Fruit fly (Drosophila melanogaster): ENCODE measurements around the gene CG13875.

The CG13875 gene

dm6 chr3L:178913-179488 lies 722 bp upstream of the CG13875 start, which contains the start of gene Vdup1:
Gene Vdup1 (minus strand): TSS chr3L:178963.
- TF ChIP-seq CG8478 (optimal IDR thresholded peaks at IDR 0.05) = no peak
- no peak for TF ChIP-seq CTCF (optimal IDR thresholded peaks at IDR 0.05)

DNA sequence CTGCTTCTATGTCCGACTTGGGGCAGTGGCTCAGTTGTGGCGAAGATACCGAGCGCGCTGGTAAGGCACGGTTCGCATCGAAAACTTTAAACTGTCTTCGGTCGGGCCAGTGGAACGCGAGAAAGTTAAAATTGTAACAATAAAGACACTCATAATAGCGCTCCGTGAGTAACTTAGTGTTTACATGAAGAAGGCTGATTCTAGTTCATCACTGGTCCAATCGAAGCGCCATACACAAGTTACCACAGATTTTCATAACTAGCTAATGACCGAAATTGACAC lies 480 bp downstream of the CG13875 start:
- TF ChIP-seq CTCF (optimal IDR thresholded peaks at IDR 0.05) = no peak
- TF ChIP-seq CG8478 (optimal IDR thresholded peaks at IDR 0.05) = no peak

DNA sequence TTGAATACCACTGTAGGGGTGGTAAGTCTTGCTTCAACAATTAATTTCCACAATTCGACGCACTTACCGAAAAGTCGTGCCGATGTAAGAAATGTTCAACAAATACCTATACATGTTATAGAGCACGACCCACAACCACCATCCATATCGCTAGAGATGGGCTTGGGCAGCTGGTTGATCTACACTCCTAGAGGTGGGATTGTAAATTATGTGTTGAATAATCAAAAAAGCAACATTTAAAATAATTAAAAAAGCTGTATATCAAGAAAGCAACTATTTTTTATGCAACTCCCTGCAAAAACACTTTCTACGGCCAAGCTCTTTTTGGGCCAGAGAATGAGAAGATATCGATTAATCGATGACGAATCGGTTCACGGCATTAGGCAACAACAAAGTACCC lies 4.5 kb downstream of the CG13875 start, which contains the start of the genes CG34140, Mkp and Mtch:
Gene CG34140, minus strand, starts transcription at position 174 of the 400 bp plus-strand sequence.
Gene Mkp, minus strand, starts transcription at position 290 of the 400 bp plus-strand sequence.
Gene Mtch, plus strand, starts transcription at position 376 of the 400 bp plus-strand sequence.
- TF ChIP-seq CTCF (optimal IDR thresholded peaks at IDR 0.05) (no peak), CG8478 (optimal IDR thresholded peaks at IDR 0.05) (no peak)

DNA sequence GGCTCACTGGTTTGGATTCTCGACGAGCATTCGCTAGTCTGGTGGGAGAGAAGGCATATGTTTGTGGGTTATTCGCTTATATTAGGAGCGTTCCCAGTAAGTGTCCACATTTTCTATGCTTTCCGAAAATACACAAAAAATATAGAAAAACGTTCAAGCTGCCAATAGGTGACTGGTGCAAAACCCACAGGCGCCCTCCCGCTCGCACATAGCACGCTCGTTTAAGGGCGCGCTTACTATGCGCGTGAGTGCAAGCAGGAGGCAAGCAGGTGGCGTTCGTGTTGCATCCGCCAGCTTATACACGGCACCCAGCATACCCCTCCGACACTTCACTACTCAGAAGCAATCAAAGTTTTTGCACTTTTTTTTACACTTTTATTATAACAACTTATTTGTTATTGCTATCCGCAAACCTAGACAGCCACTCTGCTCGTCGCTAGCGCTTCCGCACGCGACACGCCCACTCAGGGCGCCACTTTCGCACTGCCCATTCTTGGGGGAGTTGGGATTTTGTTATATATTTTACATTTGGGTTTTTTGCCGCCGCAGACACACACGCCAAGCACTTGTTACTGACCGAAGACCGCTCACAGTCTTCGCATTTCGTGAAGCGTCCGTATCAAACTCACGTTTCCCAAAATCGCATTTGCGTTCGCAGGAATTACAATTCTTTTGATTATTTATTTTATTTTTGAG lies 19.5 kb downstream of the CG13875 start:
- TF ChIP-seq CG8478 (optimal IDR thresholded peaks at IDR 0.05) = no peak
- peak; percentile 8 to 30 for TF ChIP-seq CTCF (optimal IDR thresholded peaks at IDR 0.05)

DNA sequence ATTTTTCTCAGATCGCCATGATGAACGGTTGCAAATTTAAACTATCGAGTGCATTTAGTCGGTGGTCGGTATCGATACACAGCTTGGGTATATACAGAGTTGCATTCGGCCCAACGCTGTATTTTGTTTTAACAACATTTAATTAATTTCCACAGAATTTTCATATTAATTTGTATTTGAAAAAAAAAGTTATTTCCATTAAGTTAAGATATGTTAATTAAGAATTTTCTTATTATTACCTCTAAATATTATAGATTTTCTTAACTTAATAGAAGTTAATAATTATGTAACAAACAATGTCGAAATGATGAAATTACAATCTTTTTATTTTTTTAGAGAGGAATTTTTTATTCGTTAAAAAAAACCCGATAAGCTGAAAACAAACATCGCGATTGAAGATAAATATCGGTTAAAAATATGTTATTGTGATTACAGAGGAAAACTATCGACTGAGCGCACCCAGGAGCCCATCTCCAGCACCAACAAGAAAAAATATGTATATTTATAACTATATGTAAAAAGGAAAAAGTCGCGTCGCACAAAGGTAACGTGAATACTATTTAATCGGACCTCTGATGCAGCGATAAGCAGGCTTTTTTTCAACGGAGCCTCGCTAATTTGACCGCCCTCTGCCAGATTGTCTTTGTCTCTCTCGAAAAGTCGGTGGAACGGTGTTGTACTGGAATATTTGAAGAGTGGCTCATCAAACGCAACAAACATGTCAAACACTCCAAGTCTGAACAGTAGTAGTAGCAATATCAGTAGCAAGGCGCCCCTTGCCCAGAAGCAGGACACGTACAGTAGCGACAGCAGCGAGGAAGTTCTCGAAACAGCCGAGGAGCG lies 20.3 kb downstream of the CG13875 start, which contains the start of the genes rno and mri:
Gene rno, minus strand, starts transcription at position 9 of the 843 bp plus-strand sequence.
Gene mri, plus strand, starts transcription at position 421 of the 843 bp plus-strand sequence.
- no peak for TF ChIP-seq CG8478 (optimal IDR thresholded peaks at IDR 0.05)
- TF ChIP-seq CTCF (optimal IDR thresholded peaks at IDR 0.05) = no peak

DNA sequence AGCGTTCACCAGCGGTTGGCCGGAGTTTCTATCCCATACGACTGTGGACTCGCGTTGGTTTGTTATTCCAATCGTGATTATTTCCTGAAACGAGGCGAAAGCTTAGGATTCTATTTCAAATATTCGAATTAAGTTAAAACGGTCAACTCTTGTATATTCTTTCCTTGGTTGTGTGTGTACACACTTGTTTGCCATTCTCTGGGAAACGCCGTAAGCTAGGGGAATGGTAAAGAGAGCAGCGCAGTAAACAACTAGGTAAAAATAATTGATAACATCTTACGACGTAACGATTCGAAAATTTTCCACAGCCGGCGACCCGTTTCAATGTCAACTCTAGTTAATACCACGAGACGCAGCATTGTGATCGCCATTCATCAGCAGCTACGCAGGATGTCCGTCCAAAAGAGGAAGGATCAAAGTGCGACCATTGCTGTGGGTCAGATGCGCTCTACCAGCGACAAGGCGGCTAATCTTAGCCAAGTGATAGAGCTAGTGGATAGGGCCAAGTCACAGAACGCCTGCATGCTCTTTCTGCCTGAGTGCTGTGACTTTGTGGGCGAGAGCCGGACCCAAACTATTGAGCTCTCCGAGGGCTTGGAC lies 23.9 kb downstream of the CG13875 start, which contains the start of gene NitFhit:
Gene NitFhit, plus strand, starts transcription at position 195 of the 600 bp plus-strand sequence.
- TF ChIP-seq CG8478 (optimal IDR thresholded peaks at IDR 0.05) (no peak), CTCF (optimal IDR thresholded peaks at IDR 0.05) (no peak)

dm6 chr3L:205723-206284 lies 26.1 kb downstream of the CG13875 start, which contains the start of the genes Gk1 and CG13876:
Gene Gk1 (minus strand): TSS chr3L:205844.
Gene CG13876 (plus strand): TSS chr3L:206134.
- TF ChIP-seq CG8478 (optimal IDR thresholded peaks at IDR 0.05) (no peak), CTCF (optimal IDR thresholded peaks at IDR 0.05) (no peak)

DNA sequence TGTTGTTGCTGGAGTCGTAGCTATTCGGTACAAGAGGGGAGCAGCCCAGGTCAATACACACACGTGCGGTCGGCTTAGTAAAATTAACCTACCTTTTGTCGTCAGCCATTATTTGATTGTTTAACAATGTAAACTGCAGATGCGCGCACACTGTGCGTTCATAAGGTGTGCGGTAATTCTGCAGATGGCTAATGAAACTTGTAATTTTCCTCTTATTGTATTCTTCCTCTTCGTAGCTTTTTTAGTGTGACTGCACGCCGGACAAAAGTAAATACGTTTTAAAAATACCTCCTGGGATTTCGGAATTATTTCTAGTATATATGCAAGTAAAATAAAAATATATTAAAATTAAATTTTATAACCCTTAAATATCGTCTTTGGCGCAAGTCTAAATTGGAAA lies 31.5 kb downstream of the CG13875 start, which contains the start of gene Prp4k:
Gene Prp4k, minus strand, starts transcription at position 258 of the 400 bp plus-strand sequence.
- TF ChIP-seq CTCF (optimal IDR thresholded peaks at IDR 0.05) (no peak), CG8478 (optimal IDR thresholded peaks at IDR 0.05) (no peak)

DNA sequence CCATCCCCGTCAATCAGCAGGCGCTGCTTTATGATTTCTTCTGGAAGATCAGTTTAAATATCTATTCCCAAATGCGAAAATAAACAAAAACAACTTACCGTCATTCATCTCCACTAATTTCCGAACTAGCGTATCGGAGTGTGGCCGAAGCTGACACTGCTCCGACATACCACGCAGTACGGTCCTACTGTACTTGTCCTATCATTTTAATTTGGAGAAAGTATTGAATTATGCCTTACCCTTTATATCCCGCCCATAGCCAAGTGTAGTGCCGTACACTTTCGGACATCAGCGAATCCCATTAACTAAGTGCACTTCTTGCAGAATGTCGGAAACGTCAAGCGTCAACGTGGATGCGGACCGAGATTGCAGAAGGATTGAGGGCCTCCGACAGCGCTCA lies 32.8 kb downstream of the CG13875 start, which contains the start of the genes thoc7 and Dis3l2:
Gene thoc7, minus strand, starts transcription at position 168 of the 400 bp plus-strand sequence.
Gene Dis3l2, plus strand, starts transcription at position 190 of the 400 bp plus-strand sequence.
- TF ChIP-seq CG8478 (optimal IDR thresholded peaks at IDR 0.05) = no peak
- TF ChIP-seq CTCF (optimal IDR thresholded peaks at IDR 0.05) = no peak

DNA sequence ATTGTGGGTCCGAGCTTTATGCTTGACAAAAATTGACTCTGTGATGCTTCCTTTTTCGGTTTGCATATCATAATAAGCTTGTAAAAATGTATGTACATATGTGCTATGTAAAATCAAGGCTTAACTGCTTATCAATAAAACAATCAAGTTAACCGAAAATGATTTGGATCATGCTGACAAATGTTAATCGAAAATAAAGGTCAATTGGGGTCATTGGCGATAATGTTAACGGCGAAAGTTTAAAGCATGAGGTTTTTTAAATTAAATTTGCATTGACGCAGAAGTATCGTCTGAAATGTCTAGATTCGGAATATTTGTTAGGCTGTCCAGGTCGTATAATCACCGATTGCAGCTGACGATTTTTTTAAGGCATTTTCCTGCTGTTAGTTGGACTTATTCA lies 36.6 kb downstream of the CG13875 start, which contains the start of gene Kaz1-ORFB:
Gene Kaz1-ORFB, plus strand, starts transcription at position 301 of the 400 bp plus-strand sequence.
- TF ChIP-seq CG8478 (optimal IDR thresholded peaks at IDR 0.05) (no peak), CTCF (optimal IDR thresholded peaks at IDR 0.05) (no peak)

DNA sequence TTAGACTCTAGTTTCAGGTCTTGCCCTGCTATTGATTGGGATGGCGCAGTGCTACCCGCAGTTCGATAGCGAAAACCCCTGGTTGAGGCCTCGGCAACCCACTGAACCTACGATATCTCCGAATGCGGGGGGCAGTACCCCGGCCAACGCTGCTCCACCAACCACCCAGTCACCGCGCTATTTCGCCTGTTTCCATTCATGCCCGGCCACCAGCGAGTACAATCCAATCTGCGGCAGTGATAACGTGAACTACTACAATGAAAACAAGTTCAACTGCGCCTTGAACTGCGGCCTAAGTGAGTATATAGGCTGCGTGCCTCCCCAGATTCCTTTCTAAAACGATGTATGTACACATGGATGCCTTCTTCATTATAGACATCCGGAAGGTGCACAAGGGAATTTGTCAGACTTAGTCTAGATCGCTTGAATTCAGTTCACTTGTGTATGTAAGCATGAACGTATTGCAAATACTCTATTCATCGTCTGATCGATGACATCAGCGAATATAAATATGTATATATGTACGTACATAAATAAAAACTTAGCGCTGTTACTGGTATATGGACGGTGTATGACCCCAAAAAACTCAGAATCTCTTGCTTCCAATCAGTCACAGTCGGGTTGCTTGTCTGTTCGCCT lies 37.9 kb downstream of the CG13875 start, which contains the start of gene CG13877:
Gene CG13877, plus strand, starts transcription at position 589 of the 639 bp plus-strand sequence.
- TF ChIP-seq CG8478 (optimal IDR thresholded peaks at IDR 0.05) (no peak), CTCF (optimal IDR thresholded peaks at IDR 0.05) (no peak)

DNA sequence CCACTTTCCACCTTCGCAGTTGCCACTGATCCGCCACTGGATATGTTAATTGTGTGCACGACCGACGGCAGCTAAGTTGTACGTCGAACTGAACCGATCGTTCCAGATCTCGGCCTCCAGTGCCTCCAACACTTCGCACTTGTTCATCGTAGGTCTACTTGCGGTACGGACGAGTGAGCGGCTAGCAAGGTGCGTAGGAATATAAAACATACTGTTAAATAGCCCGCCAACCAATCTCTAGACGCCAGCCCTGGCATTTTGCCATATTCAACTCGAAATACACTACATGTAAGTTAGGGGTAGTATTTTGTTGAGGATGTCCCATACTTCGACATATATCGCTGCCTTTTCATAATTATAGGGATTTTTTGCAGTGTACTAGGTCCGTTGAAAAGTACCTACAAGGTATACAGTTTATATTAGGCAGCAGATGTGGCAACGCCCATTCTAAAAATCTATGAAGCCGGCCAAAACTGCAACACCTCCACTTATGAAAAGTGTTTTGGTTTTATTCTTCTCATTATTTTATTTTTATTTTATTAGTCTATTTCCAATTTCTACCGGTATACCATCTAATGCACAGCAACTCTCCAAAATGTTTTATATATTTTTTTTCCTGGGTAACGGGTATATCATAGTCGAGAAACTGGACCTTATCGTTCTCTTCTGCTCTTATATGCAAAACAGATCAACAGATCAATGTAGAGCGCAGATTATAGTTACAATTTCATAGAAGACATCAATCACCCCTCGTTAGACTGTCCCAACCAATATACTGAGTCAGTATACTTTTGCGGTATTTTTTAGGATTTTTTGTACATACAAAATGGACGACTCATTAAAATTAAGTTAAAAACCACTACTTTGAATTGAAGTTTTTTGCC lies 43.5 kb downstream of the CG13875 start, which contains the start of the genes pyx and CG33229:
Gene pyx, minus strand, starts transcription at position 51 of the 884 bp plus-strand sequence.
Gene CG33229, plus strand, starts transcription at position 834 of the 884 bp plus-strand sequence.
- TF ChIP-seq CG8478 (optimal IDR thresholded peaks at IDR 0.05) = no peak
- no peak for TF ChIP-seq CTCF (optimal IDR thresholded peaks at IDR 0.05)
